Worm (Caenorhabditis elegans) whole organism, dauer: ENCODE results near the gene D1054.9.

Source experiments
- unc-62 ChIP-seq: sonication (generic microtip); optimal IDR thresholded peaks from 2 replicates; lab custom pipeline; 2017; ENCODE audit warnings: missing biosample characterization, missing genetic modification reagents, missing genetic modification characterization

D1054.9 gene

ce11 chrV:10790921-10791320 is at the start of gene D1054.9:
Gene D1054.9, minus strand, starts transcription at chrV:10791057.
- no peak for TF ChIP-seq unc-62 (GFP tag; lab: Kevin White, UChicago)

ce11 chrV:10839398-10839797 is 48.5 kb upstream of the D1054.9 start:
- no peak for TF ChIP-seq unc-62 (GFP tag; lab: Kevin White, UChicago)

ce11 chrV:10838204-10838603 is 47.3 kb upstream of the D1054.9 start:
- TF ChIP-seq unc-62 (GFP tag; lab: Kevin White, UChicago) = no peak

- TF ChIP-seq unc-62 (GFP tag; lab: Kevin White, UChicago) = no peak
These were observed 43.9 kb upstream of the D1054.9 start for ce11 chrV:10834682-10835219.

ce11 chrV:10832862-10833261 is 42.0 kb upstream of the D1054.9 start:
- TF ChIP-seq unc-62 (GFP tag; lab: Kevin White, UChicago) = no peak

- no peak for TF ChIP-seq unc-62 (GFP tag; lab: Kevin White, UChicago)
These were observed 33.9 kb upstream of the D1054.9 start, which contains the start of gene nrx-1 for ce11 chrV:10824711-10825110. Gene nrx-1, plus strand, starts transcription at chrV:10825011.

- TF ChIP-seq unc-62 (GFP tag; lab: Kevin White, UChicago) = no peak
These were observed 27.6 kb upstream of the D1054.9 start for ce11 chrV:10818498-10818897.

ce11 chrV:10816831-10817230 is 26.0 kb upstream of the D1054.9 start:
- no peak for TF ChIP-seq unc-62 (GFP tag; lab: Kevin White, UChicago)

- no peak for TF ChIP-seq unc-62 (GFP tag; lab: Kevin White, UChicago)
These were observed 23.5 kb upstream of the D1054.9 start for ce11 chrV:10814333-10814732.

- TF ChIP-seq unc-62 (GFP tag; lab: Kevin White, UChicago) = no peak
These were observed 22.7 kb upstream of the D1054.9 start, which contains the start of the genes C29A12.1 and lig-1 for ce11 chrV:10813425-10814156. Gene C29A12.1, minus strand, starts transcription at chrV:10813487. Gene lig-1, plus strand, starts transcription at chrV:10814106.

- TF ChIP-seq unc-62 (GFP tag; lab: Kevin White, UChicago) = no peak
These were observed 20.9 kb upstream of the D1054.9 start, which contains the start of gene C29A12.22 for ce11 chrV:10811763-10812162. Gene C29A12.22, plus strand, starts transcription at chrV:10812063.

ce11 chrV:10807862-10808327 is 17.0 kb upstream of the D1054.9 start, which contains the start of gene plrg-1:
Gene plrg-1, minus strand, starts transcription at chrV:10807912.
- no peak for TF ChIP-seq unc-62 (GFP tag; lab: Kevin White, UChicago)

- TF ChIP-seq unc-62 (GFP tag; lab: Kevin White, UChicago) = no peak
These were observed 15.1 kb upstream of the D1054.9 start, which contains the start of gene prp-38 for ce11 chrV:10805934-10806333. Gene prp-38, minus strand, starts transcription at chrV:10806034.

ce11 chrV:10804374-10804773 is 13.5 kb upstream of the D1054.9 start, which contains the start of gene secs-1:
Gene secs-1, minus strand, starts transcription at chrV:10804474.
- no peak for TF ChIP-seq unc-62 (GFP tag; lab: Kevin White, UChicago)

ce11 chrV:10802060-10802459 is 11.2 kb upstream of the D1054.9 start:
- TF ChIP-seq unc-62 (GFP tag; lab: Kevin White, UChicago) = no peak

ce11 chrV:10801154-10801553 is 10.3 kb upstream of the D1054.9 start, which contains the start of gene D1054.18:
Gene D1054.18, minus strand, starts transcription at chrV:10801198.
- TF ChIP-seq unc-62 (GFP tag; lab: Kevin White, UChicago) = no peak
